Fruit fly (Drosophila melanogaster) whole organism, pupa: ENCODE measurements around the gene CG18404.

Source experiments
- CG14655 ChIP-seq: fragments of 200-800 bp; sonication (Bioruptor generic); optimal IDR thresholded peaks from 3 replicates; lab custom pipeline; 2017; ENCODE audit warnings: mild to moderate bottlenecking, missing biosample characterization, missing genetic modification reagents, missing genetic modification characterization
- CG17806 ChIP-seq: fragments of 200-800 bp; sonication (Bioruptor generic); optimal IDR thresholded peaks from 2 replicates; lab custom pipeline; 2018; ENCODE audit warnings: missing biosample characterization, mild to moderate bottlenecking, missing genetic modification characterization, moderate library complexity
- fd96Ca ChIP-seq: fragments of 200-800 bp; sonication (Bioruptor generic); IDR thresholded peaks from 3 replicates; pipeline ENCODE4 v1.3.6; 2022; ENCODE audit warnings: missing biosample characterization, missing genetic modification characterization

dm6 chr3R:30215020-30215419 is 38.0 kb upstream of the CG18404 start:
- TF ChIP-seq CG14655 (GFP tag; lab: Kevin White, UChicago), result no peak
- TF ChIP-seq fd96Ca (GFP tag; lab: Robert Waterston, UW), result no peak
- TF ChIP-seq CG17806, result no peak
